Worm (Caenorhabditis elegans): ENCODE results near the gene bed-1.

ce11 chrV:19148350-19148749, 23.6 kb upstream of the bed-1 start:
- TF ChIP-seq unc-62 (GFP tag; optimal IDR thresholded peaks at IDR 0.05), result no peak
- no peak for TF ChIP-seq nhr-12 (tag; optimal IDR thresholded peaks at IDR 0.05)
- TF ChIP-seq ama-1 (optimal IDR thresholded peaks at IDR 0.05), result no peak
- TF ChIP-seq daf-12 (tag; optimal IDR thresholded peaks at IDR 0.05), result no peak
- no peak for TF ChIP-seq nfya-1 (tag; optimal IDR thresholded peaks at IDR 0.05; ENCODE audit: insufficient read depth)
- no peak for TF ChIP-seq tbx-2 (tag; optimal IDR thresholded peaks at IDR 0.05)
- TF ChIP-seq unc-39 (tag; optimal IDR thresholded peaks at IDR 0.05), result no peak
- no peak for TF ChIP-seq fkh-10 (GFP tag; optimal IDR thresholded peaks at IDR 0.05)
- TF ChIP-seq egl-27 (tag; optimal IDR thresholded peaks at IDR 0.05), result no peak
- TF ChIP-seq ztf-11 (tag; optimal IDR thresholded peaks at IDR 0.05), result no peak
